Worm (Caenorhabditis elegans) whole organism, mixed stage, embryonic: ENCODE data around the gene F14D7.9.

ENCODE experiments used
- ceh-39 ChIP-seq: fragments of 150-350 bp; optimal IDR thresholded peaks from 2 replicates; lab custom pipeline; 2014; ENCODE audit warnings: missing biosample characterization, missing genetic modification characterization
- drap-1 ChIP-seq: fragments of 200-800 bp; sonication (Bioruptor generic); optimal IDR thresholded peaks from 3 replicates; lab custom pipeline; 2018; ENCODE audit warnings: mild to moderate bottlenecking, missing genetic modification characterization, missing compliant biosample characterization
- elt-1 ChIP-seq: sonication (generic microtip); optimal IDR thresholded peaks from 2 replicates; lab custom pipeline; 2017; ENCODE audit warnings: missing genetic modification characterization, mild to moderate bottlenecking, missing compliant biosample characterization, antibody characterized with exemption, moderate library complexity, borderline replicate concordance; ENCODE audit not compliant: insufficient read depth
- elt-3 ChIP-seq: fragments of 150-350 bp; optimal IDR thresholded peaks from 2 replicates; lab custom pipeline; 2014; ENCODE audit warnings: missing biosample characterization, missing genetic modification characterization
- hlh-1 ChIP-seq: fragments of 150-350 bp; optimal IDR thresholded peaks from 2 replicates; lab custom pipeline; 2014; ENCODE audit warnings: missing biosample characterization, missing genetic modification reagents, missing genetic modification characterization
- lsy-2 ChIP-seq: fragments of 150-350 bp; optimal IDR thresholded peaks from 2 replicates; lab custom pipeline; 2014; ENCODE audit warnings: missing biosample characterization, missing genetic modification characterization
- nhr-237 ChIP-seq: fragments of 150-350 bp; optimal IDR thresholded peaks from 2 replicates; lab custom pipeline; 2014; ENCODE audit warnings: missing biosample characterization, missing genetic modification characterization
- snpc-4 ChIP-seq: fragments of 150-350 bp; optimal IDR thresholded peaks from 2 replicates; lab custom pipeline; 2014; ENCODE audit warnings: missing biosample characterization, missing genetic modification characterization
- tbx-8 ChIP-seq: fragments of 200-800 bp; sonication (Bioruptor generic); optimal IDR thresholded peaks from 2 replicates; lab custom pipeline; 2018; ENCODE audit warnings: mild to moderate bottlenecking, missing genetic modification characterization, moderate library complexity, missing compliant biosample characterization
- unc-62 ChIP-seq: fragments of 150-350 bp; optimal IDR thresholded peaks from 2 replicates; lab custom pipeline; 2014; ENCODE audit warnings: missing biosample characterization, missing genetic modification reagents, missing genetic modification characterization
- ztf-11 ChIP-seq: fragments of 150-350 bp; optimal IDR thresholded peaks from 2 replicates; lab custom pipeline; 2014; ENCODE audit warnings: missing biosample characterization, missing genetic modification characterization

ce11 chrV:14316525-14316924 is 22.0 kb downstream of the F14D7.9 start, which contains the start of gene F47B8.2:
- no peak for TF ChIP-seq ztf-11 (tag; lab: Kevin White, UChicago)
- no peak for TF ChIP-seq hlh-1 (tag; lab: Kevin White, UChicago)
- TF ChIP-seq ceh-39 (tag; lab: Kevin White, UChicago) = no peak
- no peak for TF ChIP-seq snpc-4 (tag; lab: Kevin White, UChicago)
- TF ChIP-seq nhr-237 (tag; lab: Kevin White, UChicago) = no peak
- TF ChIP-seq drap-1 (GFP tag; lab: Kevin White, UChicago) = no peak
- TF ChIP-seq elt-1 = no peak
- TF ChIP-seq elt-3 (tag; lab: Kevin White, UChicago) = no peak
- no peak for TF ChIP-seq unc-62 (GFP tag; lab: Kevin White, UChicago)
- TF ChIP-seq lsy-2 (tag; lab: Kevin White, UChicago) = no peak
- no peak for TF ChIP-seq tbx-8 (GFP tag; lab: Kevin White, UChicago)
